Fruit fly (Drosophila melanogaster): ENCODE data around the gene CG14042.

The CG14042 gene

DNA sequence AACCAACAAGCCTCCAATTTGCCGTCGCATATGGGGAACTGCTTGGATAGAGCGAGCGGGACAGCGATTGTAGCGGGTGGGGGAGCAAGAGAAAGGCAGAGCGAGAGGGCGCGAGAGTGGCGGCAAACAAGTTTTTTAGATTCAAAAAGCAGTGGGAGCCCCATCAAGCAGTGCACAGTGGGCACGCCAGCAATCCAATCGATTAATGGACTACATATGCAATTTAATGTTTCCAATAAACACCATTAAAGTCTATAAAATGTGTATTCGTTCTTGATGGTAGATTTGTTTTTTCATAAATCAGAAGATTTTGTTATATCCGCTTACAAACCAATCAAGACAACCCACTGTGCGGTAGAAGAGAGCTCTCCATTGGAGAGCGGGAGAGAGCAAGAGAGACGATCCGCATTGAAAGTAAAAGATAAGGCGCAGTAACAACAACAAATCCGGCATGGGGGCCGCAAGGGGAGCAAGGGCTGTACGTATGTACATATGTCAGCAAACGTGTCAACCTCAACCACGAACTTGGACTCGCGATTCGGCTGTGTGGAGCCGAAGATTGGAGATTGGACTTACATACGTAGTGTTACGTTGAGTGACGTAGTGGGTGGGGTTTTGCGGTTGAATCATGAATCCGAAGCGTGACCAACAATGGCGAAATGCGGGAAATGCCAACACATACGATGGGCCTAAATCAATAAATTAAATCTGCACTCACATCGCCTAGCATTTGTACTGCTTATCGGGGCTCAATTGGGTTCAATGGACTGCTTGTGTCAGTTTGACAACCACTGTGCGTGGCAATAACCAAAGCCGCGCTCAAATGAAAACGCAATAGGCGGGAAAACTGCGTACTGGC is 39.9 kb upstream of the CG14042 start (continued):
- TF ChIP-seq CG11723 (GFP tag; optimal IDR thresholded peaks at IDR 0.05) (peak; percentile 98), ro (GFP tag; IDR thresholded peaks at IDR 0.05) (peak; percentile 99), odd (GFP tag; optimal IDR thresholded peaks at IDR 0.05) (peak; percentile 97), MBD-R2 (GFP tag; IDR thresholded peaks at IDR 0.05) (peak; percentile 99), dmrt11E (tag; optimal IDR thresholded peaks at IDR 0.05) (peak; percentile 99), sisA (GFP tag; IDR thresholded peaks at IDR 0.05) (peak; percentile 100), jigr1 (GFP tag; IDR thresholded peaks at IDR 0.05) (peak; percentile 99), E2f2 (GFP tag; IDR thresholded peaks at IDR 0.05) (peak; percentile 88), Scr (GFP tag; IDR thresholded peaks at IDR 0.05; ENCODE audit: partially characterized antibody) (peak; percentile 39; the same call in 1 of the 2 replicates), wor (GFP tag; IDR thresholded peaks at IDR 0.05) (peak; percentile 99), CG13123 (GFP tag; optimal IDR thresholded peaks at IDR 0.05) (peak; percentile 98), tap (tag; optimal IDR thresholded peaks at IDR 0.05) (peak; percentile 98), CG13894 (tag; optimal IDR thresholded peaks at IDR 0.05) (peak; percentile 97), CG8924 (tag; optimal IDR thresholded peaks at IDR 0.05) (peak; percentile 99), slou (GFP tag; optimal IDR thresholded peaks at IDR 0.05) (peak; percentile 98), so (GFP tag; IDR thresholded peaks at IDR 0.05) (peak; percentile 99), ash1 (GFP tag; optimal IDR thresholded peaks at IDR 0.05) (peak; percentile 93), H2.0 (GFP tag; IDR thresholded peaks at IDR 0.05) (peak; percentile 99), psq (GFP tag; optimal IDR thresholded peaks at IDR 0.05) (peak; percentile 95), CG31365 (tag; optimal IDR thresholded peaks at IDR 0.05) (peak; percentile 98), shn (GFP tag; optimal IDR thresholded peaks at IDR 0.05) (peak; percentile 100), CG1647 (GFP tag; optimal IDR thresholded peaks at IDR 0.05) (peak; percentile 99), ac (GFP tag; optimal IDR thresholded peaks at IDR 0.05) (peak; percentile 97), NFAT (GFP tag; IDR thresholded peaks at IDR 0.05) (peak; percentile 99), ewg (GFP tag; optimal IDR thresholded peaks at IDR 0.05) (peak; percentile 98), hbn (GFP tag; IDR thresholded peaks at IDR 0.05; ENCODE audit: partially characterized antibody) (peak; percentile 15; the same call in 1 of the 2 replicates), trem (tag; optimal IDR thresholded peaks at IDR 0.05) (peak; percentile 97), CG18599 (GFP tag; optimal IDR thresholded peaks at IDR 0.05) (peak; percentile 99), Kr (GFP tag; optimal IDR thresholded peaks at IDR 0.05) (peak; percentile 87), stc (GFP tag; IDR thresholded peaks at IDR 0.05) (peak; percentile 99), GATAe (GFP tag; conservative IDR thresholded peaks at IDR 0.05) (peak; percentile 96), prd (optimal IDR thresholded peaks at IDR 0.05) (no peak), prd (GFP tag; IDR thresholded peaks at IDR 0.05) (peak; percentile 99), Hmr (GFP tag; optimal IDR thresholded peaks at IDR 0.05) (peak; percentile 98), crol (GFP tag; IDR thresholded peaks at IDR 0.05) (peak; percentile 96), CG16779 (GFP tag; IDR thresholded peaks at IDR 0.05) (peak; percentile 98), CG17802 (tag; optimal IDR thresholded peaks at IDR 0.05) (peak; percentile 94), CG13424 (tag; optimal IDR thresholded peaks at IDR 0.05) (peak; percentile 99), CG4820 (GFP tag; optimal IDR thresholded peaks at IDR 0.05) (peak; percentile 98), grau (tag; optimal IDR thresholded peaks at IDR 0.05) (peak; percentile 98), Rfx (GFP tag; IDR thresholded peaks at IDR 0.05) (peak; percentile 100), en (GFP tag; optimal IDR thresholded peaks at IDR 0.05) (peak; percentile 99), bsh (GFP tag; optimal IDR thresholded peaks at IDR 0.05) (peak; percentile 98 to 99), CG33213 (GFP tag; optimal IDR thresholded peaks at IDR 0.05) (peak; percentile 99), CG9876 (GFP tag; optimal IDR thresholded peaks at IDR 0.05) (peak; percentile 99), CG4617 (GFP tag; optimal IDR thresholded peaks at IDR 0.05; ENCODE audit: borderline replicate concordance) (peak; percentile 99), twi (tag; optimal IDR thresholded peaks at IDR 0.05) (peak; percentile 96), pros (GFP tag; optimal IDR thresholded peaks at IDR 0.05) (peak; percentile 79), Vsx1 (GFP tag; optimal IDR thresholded peaks at IDR 0.05) (peak; percentile 96)
